Worm (Caenorhabditis elegans): ENCODE results near the gene F14H12.6.

- TF ChIP-seq lsy-2 (tag; optimal IDR thresholded peaks at IDR 0.05) (no peak), unc-62 (GFP tag; optimal IDR thresholded peaks at IDR 0.05) (no peak), lin-32 (GFP tag; optimal IDR thresholded peaks at IDR 0.05) (no peak), blmp-1 (tag; optimal IDR thresholded peaks at IDR 0.05) (no peak), mls-2 (tag; optimal IDR thresholded peaks at IDR 0.05) (no peak)
Measured at ce11 chrX:4314939-4315338, 42.4 kb downstream of the F14H12.6 start.
